Fruit fly (Drosophila melanogaster) whole organism, prepupa: ENCODE results near the gene CG15144.

Source experiments
- CG10631 ChIP-seq: fragments of 200-800 bp; sonication (Bioruptor generic); optimal IDR thresholded peaks from 2 replicates; lab custom pipeline; 2016; ENCODE audit warnings: missing biosample characterization, missing genetic modification characterization
- CG11294 ChIP-seq: fragments of 200-800 bp; sonication (Bioruptor generic); IDR thresholded peaks from 2 replicates; pipeline ENCODE4 v1.3.6; 2022; ENCODE audit warnings: missing biosample characterization, missing genetic modification characterization
- CG11762 ChIP-seq: fragments of 200-800 bp; sonication (Bioruptor generic); optimal IDR thresholded peaks from 3 replicates; lab custom pipeline; 2016; ENCODE audit warnings: missing biosample characterization, missing genetic modification characterization; ENCODE audit not compliant: insufficient read depth
- CG1621 ChIP-seq: fragments of 200-800 bp; sonication (Bioruptor generic); optimal IDR thresholded peaks from 3 replicates; lab custom pipeline; 2018; ENCODE audit warnings: missing biosample characterization, mild to moderate bottlenecking, missing genetic modification characterization
- CG3032 ChIP-seq: fragments of 200-800 bp; optimal IDR thresholded peaks from 2 replicates; lab custom pipeline; 2019; ENCODE audit warnings: missing biosample characterization, mild to moderate bottlenecking, missing genetic modification characterization, moderate library complexity
- CG31627 ChIP-seq: fragments of 200-800 bp; sonication (Bioruptor generic); optimal IDR thresholded peaks from 3 replicates; lab custom pipeline; 2016; ENCODE audit warnings: missing biosample characterization, missing genetic modification characterization
- CG6808 ChIP-seq: fragments of 200-800 bp; sonication (Bioruptor generic); optimal IDR thresholded peaks from 3 replicates; lab custom pipeline; 2017; ENCODE audit warnings: missing biosample characterization, missing genetic modification characterization, mild to moderate bottlenecking, moderate library complexity, missing genetic modification reagents
- CG8119 ChIP-seq: fragments of 200-800 bp; sonication (Bioruptor generic); IDR thresholded peaks from 3 replicates; pipeline ENCODE4 v1.3.6; 2022; ENCODE audit warnings: missing biosample characterization, missing genetic modification characterization
- CG8632 ChIP-seq: fragments of 200-800 bp; sonication (Bioruptor generic); optimal IDR thresholded peaks from 3 replicates; lab custom pipeline; 2016; ENCODE audit warnings: missing biosample characterization, missing genetic modification characterization
- Eip78C ChIP-seq: fragments of 200-800 bp; sonication (Bioruptor generic); peaks from one replicate; lab custom pipeline; 2016; ENCODE audit warnings: missing biosample characterization, missing genetic modification characterization
- Hr38 ChIP-seq: sonication (Bioruptor generic); optimal IDR thresholded peaks from 2 replicates; lab custom pipeline; 2016; ENCODE audit warnings: missing biosample characterization, missing genetic modification characterization
- Hr39 ChIP-seq: fragments of 200-800 bp; sonication (Bioruptor generic); optimal IDR thresholded peaks from 2 replicates; lab custom pipeline; 2016; ENCODE audit warnings: missing biosample characterization, missing genetic modification characterization
- OdsH ChIP-seq: fragments of 200-800 bp; sonication (Bioruptor generic); optimal IDR thresholded peaks from 3 replicates; lab custom pipeline; 2016; ENCODE audit warnings: missing biosample characterization, missing genetic modification characterization
- Sox102F ChIP-seq: fragments of 200-800 bp; sonication (Bioruptor generic); optimal IDR thresholded peaks from 2 replicates; lab custom pipeline; 2016; ENCODE audit warnings: missing biosample characterization, mild to moderate bottlenecking, missing genetic modification characterization
- Sox14 ChIP-seq: fragments of 200-800 bp; sonication (Bioruptor generic); optimal IDR thresholded peaks from 3 replicates; lab custom pipeline; 2016; ENCODE audit warnings: missing biosample characterization, missing genetic modification characterization
- Sox15 ChIP-seq: fragments of 200-800 bp; sonication (Bioruptor generic); optimal IDR thresholded peaks from 3 replicates; lab custom pipeline; 2016; ENCODE audit warnings: missing biosample characterization, missing genetic modification characterization
- cyc ChIP-seq: fragments of 200-800 bp; sonication (Bioruptor generic); optimal IDR thresholded peaks from 3 replicates; lab custom pipeline; 2016; ENCODE audit warnings: missing biosample characterization, missing genetic modification characterization
- dsx ChIP-seq: fragments of 200-800 bp; optimal IDR thresholded peaks from 3 replicates; lab custom pipeline; 2019; ENCODE audit warnings: missing biosample characterization, mild to moderate bottlenecking, missing genetic modification characterization, moderate library complexity; ENCODE audit not compliant: poor library complexity, severe bottlenecking
- eg ChIP-seq: fragments of 200-800 bp; sonication (Bioruptor generic); IDR thresholded peaks from 3 replicates; pipeline ENCODE4 v1.3.6; 2022; ENCODE audit warnings: missing biosample characterization, missing genetic modification characterization
- esn ChIP-seq: fragments of 200-800 bp; sonication (Bioruptor generic); optimal IDR thresholded peaks from 2 replicates; lab custom pipeline; 2016; ENCODE audit warnings: missing biosample characterization, mild to moderate bottlenecking, missing genetic modification characterization, moderate library complexity
- lz ChIP-seq: fragments of 200-800 bp; sonication (Bioruptor generic); optimal IDR thresholded peaks from 3 replicates; lab custom pipeline; 2016; ENCODE audit warnings: missing biosample characterization, missing genetic modification characterization
- spab ChIP-seq: fragments of 200-800 bp; sonication (Bioruptor generic); optimal IDR thresholded peaks from 2 replicates; lab custom pipeline; 2017; ENCODE audit warnings: missing biosample characterization, mild to moderate bottlenecking, missing genetic modification characterization, missing genetic modification reagents
- svp ChIP-seq: fragments of 200-800 bp; sonication (Bioruptor generic); peaks from one replicate; lab custom pipeline; 2016; ENCODE audit warnings: missing biosample characterization, missing genetic modification characterization

The CG15144 gene

dm6 chr2L:17480943-17481580, 47.9 kb downstream of the CG15144 start, which contains the start of the genes fws and Lamtor3 (continued):
- TF ChIP-seq Sox102F (GFP tag; lab: Kevin White, UChicago) (peak; percentile 98), OdsH (GFP tag; lab: Kevin White, UChicago) (peak; percentile 99), spab (GFP tag; lab: Kevin White, UChicago) (peak; percentile 97), Sox14 (peak; percentile 98), CG10631 (GFP tag; lab: Kevin White, UChicago) (peak; percentile 100), cyc (GFP tag; lab: Kevin White, UChicago) (peak; percentile 96), Hr38 (GFP tag; lab: Kevin White, UChicago) (peak; percentile 37), esn (GFP tag; lab: Kevin White, UChicago) (peak; percentile 99), eg (GFP tag; lab: Robert Waterston, UW) (peak; percentile 100), CG6808 (GFP tag; lab: Kevin White, UChicago) (peak; percentile 92), CG8119 (GFP tag; lab: Robert Waterston, UW) (peak; percentile 99), CG8632 (GFP tag; lab: Kevin White, UChicago) (peak; percentile 99), CG1621 (tag; lab: Kevin White, UChicago) (peak; percentile 97), Hr39 (GFP tag; lab: Kevin White, UChicago) (peak; percentile 96), CG11294 (GFP tag; lab: Robert Waterston, UW) (peak; percentile 99), CG3032 (tag; lab: Kevin White, UChicago) (peak; percentile 99)

- TF ChIP-seq CG11762 (GFP tag; lab: Kevin White, UChicago) (no peak), lz (GFP tag; lab: Kevin White, UChicago) (no peak), Eip78C (GFP tag; lab: Kevin White, UChicago) (peak; percentile 74), esn (GFP tag; lab: Kevin White, UChicago) (peak; percentile 36), svp (peak; percentile 19), Sox15 (no peak), CG31627 (no peak), dsx (GFP tag; lab: Kevin White, UChicago) (peak; percentile 10), Sox14 (peak; percentile 2)
These were observed 51.2 kb downstream of the CG15144 start, which contains the start of gene cass for dm6 chr2L:17477710-17478109. cass (minus strand) TSS chr2L:17477888.
